Fruit fly (Drosophila melanogaster): ENCODE data around the gene hoe1.

- TF ChIP-seq CG32121 (GFP tag; IDR thresholded peaks at IDR 0.05) (no peak), EcR (GFP tag; optimal IDR thresholded peaks at IDR 0.05) (no peak), CG34367 (tag; optimal IDR thresholded peaks at IDR 0.05) (no peak), CG9948 (tag; optimal IDR thresholded peaks at IDR 0.05) (no peak)
These were observed 4.2 kb upstream of the hoe1 start, which contains the start of gene hoe2 for dm6 chr2L:4936325-4936869.
